Worm (Caenorhabditis elegans) whole organism, L3 larva: Measurements from ENCODE around the gene txt-18.

Source experiments
- aly-2 ChIP-seq: fragments of 150-350 bp; optimal IDR thresholded peaks from 2 replicates; lab custom pipeline; 2014; ENCODE audit warnings: missing biosample characterization, missing genetic modification characterization
- ceh-16 ChIP-seq: sonication (generic microtip); optimal IDR thresholded peaks from 2 replicates; lab custom pipeline; 2017; ENCODE audit warnings: missing biosample characterization, missing genetic modification characterization
- ceh-82 ChIP-seq: fragments of 150-350 bp; optimal IDR thresholded peaks from 2 replicates; lab custom pipeline; 2014; ENCODE audit warnings: missing biosample characterization, missing genetic modification characterization
- daf-12 ChIP-seq: fragments of 150-350 bp; optimal IDR thresholded peaks from 2 replicates; lab custom pipeline; 2014; ENCODE audit warnings: missing biosample characterization, missing genetic modification reagents, missing genetic modification characterization
- egl-27 ChIP-seq: sonication (generic microtip); optimal IDR thresholded peaks from 4 replicates; lab custom pipeline; 2017; ENCODE audit warnings: missing biosample characterization, missing genetic modification reagents, missing genetic modification characterization
- elt-1 ChIP-seq: fragments of 150-350 bp; optimal IDR thresholded peaks from 2 replicates; lab custom pipeline; 2014; ENCODE audit warnings: missing biosample characterization, missing genetic modification characterization
- elt-3 ChIP-seq, 3 experiments: fragments of 150-350 bp in 1 of 3; sonication (generic microtip) in 2 of 3; optimal IDR thresholded peaks; 2 replicates in 2 of 3; 4 replicates in 1 of 3; lab custom pipeline; 2014 to 2017; ENCODE audit warnings: missing biosample characterization in 3 of 3, missing genetic modification characterization in 3 of 3
- eor-1 ChIP-seq, 2 experiments: fragments of 150-350 bp; optimal IDR thresholded peaks; 2 replicates each; lab custom pipeline; 2014 to 2018; ENCODE audit warnings: missing biosample characterization in 2 of 2, missing genetic modification characterization in 2 of 2
- fkh-10 ChIP-seq: sonication (generic microtip); optimal IDR thresholded peaks from 2 replicates; lab custom pipeline; 2017; ENCODE audit warnings: missing biosample characterization, missing genetic modification reagents, missing genetic modification characterization
- fkh-2 ChIP-seq: fragments of 150-350 bp; optimal IDR thresholded peaks from 2 replicates; lab custom pipeline; 2014; ENCODE audit warnings: missing biosample characterization, missing genetic modification reagents, missing genetic modification characterization
- hmg-11 ChIP-seq: sonication (generic microtip); optimal IDR thresholded peaks from 2 replicates; lab custom pipeline; 2016; ENCODE audit warnings: missing genetic modification characterization, missing compliant biosample characterization
- jun-1 ChIP-seq: fragments of 150-350 bp; optimal IDR thresholded peaks from 2 replicates; lab custom pipeline; 2014; ENCODE audit warnings: missing biosample characterization, missing genetic modification reagents, missing genetic modification characterization
- lin-39 ChIP-seq: fragments of 150-350 bp; optimal IDR thresholded peaks from 2 replicates; lab custom pipeline; 2018; ENCODE audit warnings: missing biosample characterization, missing genetic modification reagents, missing genetic modification characterization
- mdl-1 ChIP-seq: fragments of 150-350 bp; optimal IDR thresholded peaks from 2 replicates; lab custom pipeline; 2014; ENCODE audit warnings: missing biosample characterization, missing genetic modification characterization
- nfya-1 ChIP-seq: sonication (generic microtip); optimal IDR thresholded peaks from 2 replicates; lab custom pipeline; 2017; ENCODE audit warnings: missing genetic modification characterization, mild to moderate bottlenecking, missing compliant biosample characterization, antibody characterized with exemption, moderate library complexity; ENCODE audit not compliant: insufficient read depth
- nhr-23 ChIP-seq: fragments of 150-350 bp; optimal IDR thresholded peaks from 2 replicates; lab custom pipeline; 2014; ENCODE audit warnings: missing biosample characterization, missing genetic modification reagents, missing genetic modification characterization
- nhr-237 ChIP-seq: fragments of 150-350 bp; optimal IDR thresholded peaks from 2 replicates; lab custom pipeline; 2014; ENCODE audit warnings: missing biosample characterization, missing genetic modification characterization
- nhr-28 ChIP-seq: fragments of 150-350 bp; optimal IDR thresholded peaks from 2 replicates; lab custom pipeline; 2014; ENCODE audit warnings: missing biosample characterization, missing genetic modification characterization
- nhr-43 ChIP-seq: sonication (generic microtip); optimal IDR thresholded peaks from 2 replicates; lab custom pipeline; 2016; ENCODE audit warnings: mild to moderate bottlenecking, missing genetic modification characterization, missing compliant biosample characterization; ENCODE audit not compliant: poor library complexity, severe bottlenecking
- nhr-67 ChIP-seq: fragments of 150-350 bp; optimal IDR thresholded peaks from 2 replicates; lab custom pipeline; 2014; ENCODE audit warnings: missing biosample characterization, missing genetic modification characterization
- nhr-76 ChIP-seq: fragments of 150-350 bp; sonication (generic microtip); optimal IDR thresholded peaks from 5 replicates; lab custom pipeline; 2014; ENCODE audit warnings: missing biosample characterization, missing genetic modification characterization
- pha-4 ChIP-seq: fragments of 150-350 bp; optimal IDR thresholded peaks from 2 replicates; lab custom pipeline; 2014; ENCODE audit warnings: missing biosample characterization, missing genetic modification reagents, missing genetic modification characterization
- pqm-1 ChIP-seq: fragments of 150-350 bp; optimal IDR thresholded peaks from 2 replicates; lab custom pipeline; 2017; ENCODE audit warnings: missing biosample characterization, missing genetic modification characterization, inconsistent platforms
- sea-2 ChIP-seq: fragments of 150-350 bp; sonication (generic microtip); optimal IDR thresholded peaks from 4 replicates; lab custom pipeline; 2014; ENCODE audit warnings: missing biosample characterization, missing genetic modification reagents, missing genetic modification characterization
- skn-1 ChIP-seq: fragments of 150-350 bp; optimal IDR thresholded peaks from 2 replicates; lab custom pipeline; 2014; ENCODE audit warnings: missing biosample characterization, missing genetic modification characterization
- snpc-4 ChIP-seq: fragments of 150-350 bp; optimal IDR thresholded peaks from 2 replicates; lab custom pipeline; 2014; ENCODE audit warnings: missing biosample characterization, missing genetic modification characterization
- tbx-2 ChIP-seq: sonication (generic microtip); optimal IDR thresholded peaks from 2 replicates; lab custom pipeline; 2016; ENCODE audit warnings: mild to moderate bottlenecking, missing genetic modification characterization, missing compliant biosample characterization
- unc-39 ChIP-seq: sonication (generic microtip); optimal IDR thresholded peaks from 4 replicates; lab custom pipeline; 2017; ENCODE audit warnings: missing biosample characterization, missing genetic modification characterization

txt-18 gene

DNA sequence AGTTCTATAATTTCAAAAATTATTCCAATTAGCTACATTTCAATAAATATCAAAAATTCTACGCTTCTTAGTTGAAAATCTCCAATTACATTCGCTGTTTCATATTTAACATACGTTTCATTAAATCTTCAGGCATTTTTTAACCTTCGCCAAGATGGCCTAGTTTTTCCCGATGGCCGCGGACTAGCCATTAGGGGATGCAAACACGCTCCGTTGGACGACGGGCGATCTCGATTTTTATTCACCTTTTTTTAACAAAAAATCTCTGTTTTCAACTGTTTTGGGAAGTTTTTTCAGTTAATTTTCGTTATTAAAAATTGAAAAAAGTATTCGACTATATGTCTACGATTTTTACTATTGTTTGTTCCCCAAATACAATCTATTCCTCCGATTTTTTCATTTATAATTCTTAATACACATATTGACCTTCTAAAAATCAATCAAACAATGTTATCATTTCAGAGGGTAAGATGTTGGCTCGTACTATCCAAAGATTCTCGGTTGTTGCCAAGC is 39.4 kb downstream of the txt-18 start, which contains the start of gene F58F12.1 (continued):
- peak; percentile 87 for TF ChIP-seq snpc-4

DNA sequence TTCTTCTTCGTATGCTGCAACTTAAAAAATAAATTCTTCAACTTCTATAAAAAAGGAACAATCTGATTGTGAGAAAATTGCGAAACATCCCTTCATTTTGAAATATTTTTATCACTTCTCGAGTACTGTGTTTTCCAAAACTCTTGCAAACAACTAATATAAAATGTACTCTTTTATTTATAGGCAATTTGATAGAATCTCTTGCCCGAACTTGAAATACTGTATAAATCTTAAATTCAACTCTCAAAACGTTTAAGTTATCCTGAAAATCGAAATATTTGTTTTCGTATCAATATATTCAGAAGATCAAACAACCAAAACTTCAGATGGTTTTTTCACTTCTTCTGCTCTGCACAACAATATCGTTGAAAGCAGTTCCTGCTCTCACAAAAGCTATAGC is 42.6 kb downstream of the txt-18 start, which contains the start of gene F58F12.4:
Gene F58F12.4 (plus strand): TSS at position 301 of the 400 bp plus-strand sequence.
- TF ChIP-seq jun-1 (no peak), daf-12 (tag; lab: Kevin White, UChicago) (no peak), nhr-43 (tag; lab: Kevin White, UChicago) (no peak), sea-2 (no peak), unc-39 (no peak), eor-1 (tag; optimal IDR thresholded peaks at IDR 0.05; lab: Kevin White, UChicago) (no peak), fkh-10 (GFP tag; lab: Kevin White, UChicago) (no peak), elt-1 (tag; lab: Kevin White, UChicago) (no peak), skn-1 (tag; lab: Kevin White, UChicago) (no peak), ceh-82 (tag; lab: Kevin White, UChicago) (no peak), nhr-28 (no peak), nhr-67 (tag; lab: Kevin White, UChicago) (no peak), nhr-237 (tag; lab: Kevin White, UChicago) (no peak), mdl-1 (no peak), tbx-2 (tag; lab: Kevin White, UChicago) (no peak), nfya-1 (tag; lab: Kevin White, UChicago) (no peak), egl-27 (tag; lab: Kevin White, UChicago) (no peak)

DNA sequence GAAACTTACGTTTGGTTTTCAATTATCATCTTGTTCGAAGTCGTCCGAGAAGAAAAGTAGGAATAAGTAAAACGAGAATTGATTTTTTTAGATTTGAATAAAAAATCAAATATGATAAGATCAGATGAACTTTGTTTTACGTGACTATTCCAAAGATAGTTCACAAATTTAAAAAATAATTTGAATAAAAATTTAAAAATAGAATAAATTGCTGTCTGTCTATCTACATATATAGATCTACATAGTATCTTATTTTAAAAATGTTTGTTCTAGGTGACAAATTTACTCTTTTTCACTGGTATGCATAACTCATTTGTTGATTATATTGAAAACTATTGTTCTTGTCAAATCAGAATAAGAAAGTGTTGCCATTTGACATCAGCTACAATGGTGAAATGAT is 44.1 kb downstream of the txt-18 start, which contains the start of gene F58F12.2:
Gene F58F12.2 (minus strand): TSS at position 101 of the 400 bp plus-strand sequence.
- TF ChIP-seq nhr-23 (tag; lab: Kevin White, UChicago): no peak
- TF ChIP-seq eor-1 (tag; optimal IDR thresholded peaks at IDR 0.05; lab: Kevin White, UChicago): no peak
- TF ChIP-seq sea-2: no peak
- TF ChIP-seq aly-2 (tag; lab: Kevin White, UChicago): no peak
- TF ChIP-seq pqm-1 (tag; lab: Kevin White, UChicago): no peak
- no peak for TF ChIP-seq ceh-16 (tag; lab: Kevin White, UChicago)
- TF ChIP-seq nhr-43 (tag; lab: Kevin White, UChicago): no peak
- no peak for TF ChIP-seq hmg-11
- TF ChIP-seq daf-12 (tag; lab: Kevin White, UChicago): no peak
- TF ChIP-seq, all 47 proteins: peak for 0

DNA sequence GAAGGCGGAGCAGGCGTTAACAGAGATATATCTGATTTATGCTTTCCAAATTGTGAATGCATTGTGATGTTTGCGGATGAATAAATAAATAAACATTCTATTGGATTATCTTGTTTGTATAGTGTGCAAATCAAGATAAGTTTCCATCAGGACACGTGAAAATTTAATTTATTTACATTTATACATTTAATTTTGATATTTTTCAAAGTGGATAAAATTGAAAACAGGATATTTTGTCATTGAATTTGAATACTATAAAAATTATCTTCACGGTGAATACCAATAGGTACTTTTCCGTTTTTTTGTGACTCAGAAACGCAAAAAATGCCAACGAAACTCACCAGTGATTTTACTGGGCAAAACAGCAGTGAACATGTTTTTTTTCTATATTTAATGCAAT is 47.3 kb downstream of the txt-18 start, which contains the start of gene F58F12.3:
Gene F58F12.3 (minus strand): TSS at position 101 of the 400 bp plus-strand sequence.
- TF ChIP-seq nhr-76 (tag; lab: Kevin White, UChicago) (no peak), egl-27 (tag; lab: Kevin White, UChicago) (no peak), fkh-10 (GFP tag; lab: Kevin White, UChicago) (no peak), nhr-237 (tag; lab: Kevin White, UChicago) (no peak), nhr-43 (tag; lab: Kevin White, UChicago) (no peak), aly-2 (tag; lab: Kevin White, UChicago) (no peak), tbx-2 (tag; lab: Kevin White, UChicago) (no peak), elt-3 (tag; optimal IDR thresholded peaks at IDR 0.05; lab: Kevin White, UChicago) (no peak), fkh-2 (no peak), pha-4 (no peak), pqm-1 (tag; lab: Kevin White, UChicago) (no peak), nhr-23 (tag; lab: Kevin White, UChicago) (no peak), skn-1 (tag; lab: Kevin White, UChicago) (no peak), nfya-1 (tag; lab: Kevin White, UChicago) (no peak), mdl-1 (no peak), sea-2 (no peak), ceh-82 (tag; lab: Kevin White, UChicago) (no peak)

DNA sequence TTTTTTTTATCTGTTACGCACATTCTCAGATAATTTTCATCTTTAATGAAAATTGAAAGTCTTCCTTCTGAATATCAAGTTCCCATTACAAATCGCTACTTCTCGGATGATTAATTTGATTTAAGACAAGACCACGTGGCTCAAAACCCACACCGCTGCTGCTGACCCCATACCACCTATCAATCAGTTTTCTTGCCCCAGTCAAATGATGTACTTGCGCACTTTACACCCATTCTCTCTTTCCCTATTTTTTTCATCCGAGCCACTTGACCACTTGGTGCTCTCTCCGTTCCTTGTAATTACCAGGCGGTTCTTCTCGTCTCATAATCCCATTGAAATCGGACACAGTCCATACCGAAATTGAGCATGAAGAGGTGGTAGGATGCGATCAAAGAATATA is 50.2 kb downstream of the txt-18 start:
- TF ChIP-seq lin-39 (tag; lab: Kevin White, UChicago) (peak; percentile 50), fkh-10 (GFP tag; lab: Kevin White, UChicago) (no peak)
